Worm (Caenorhabditis elegans) whole organism, midembryonic: ENCODE measurements around the gene Y17G7B.8.

Experiments
- T22C8.4 ChIP-seq: fragments of 200-800 bp; sonication (Bioruptor generic); IDR thresholded peaks from 2 replicates; pipeline ENCODE4 v1.3.6; 2022; ENCODE audit warnings: missing genetic modification characterization, missing compliant biosample characterization
- cog-1 ChIP-seq: sonication (generic microtip); optimal IDR thresholded peaks from 2 replicates; lab custom pipeline; 2016; ENCODE audit warnings: missing genetic modification characterization, missing compliant biosample characterization
- klf-2 ChIP-seq: fragments of 200-800 bp; sonication (Bioruptor generic); conservative IDR thresholded peaks from 2 replicates; pipeline ENCODE4 v1.3.6; 2022; ENCODE audit warnings: missing genetic modification reagents, missing genetic modification characterization, missing compliant biosample characterization
- ztf-23 ChIP-seq: fragments of 200-800 bp; sonication (Bioruptor generic); IDR thresholded peaks from 2 replicates; pipeline ENCODE4 v1.3.6; 2022; ENCODE audit warnings: missing genetic modification reagents, missing genetic modification characterization, missing compliant biosample characterization
- ztf-29 ChIP-seq: fragments of 200-800 bp; sonication (Bioruptor generic); IDR thresholded peaks from 2 replicates; pipeline ENCODE4 v1.3.6; 2022; ENCODE audit warnings: missing genetic modification reagents, missing genetic modification characterization, missing compliant biosample characterization

ce11 chrII:12076355-12076754 is 48.8 kb upstream of the Y17G7B.8 start:
- no peak for TF ChIP-seq ztf-23 (GFP tag; lab: Robert Waterston, UW)
- no peak for TF ChIP-seq ztf-29 (GFP tag; lab: Robert Waterston, UW)
- TF ChIP-seq klf-2 (GFP tag; lab: Robert Waterston, UW) = no peak
- TF ChIP-seq T22C8.4 (GFP tag; lab: Robert Waterston, UW) = no peak
- TF ChIP-seq cog-1 (tag; lab: Kevin White, UChicago) = no peak
